Fruit fly (Drosophila melanogaster) Kc167 (cell line): ENCODE data around the gene Got2.

Experiments used
- Myc ChIP-seq: fragments of >200 bp; optimal IDR thresholded peaks from 2 replicates; lab custom pipeline; 2017; ENCODE audit warnings: missing external identifiers
- Sin3A ChIP-seq: fragments of >200 bp; optimal IDR thresholded peaks from 2 replicates; lab custom pipeline; 2018; ENCODE audit warnings: missing external identifiers
- psq ChIP-seq: fragments of >200 bp; optimal IDR thresholded peaks from 2 replicates; lab custom pipeline; 2017; ENCODE audit warnings: missing external identifiers
- ttk ChIP-seq: sonication (Bioruptor generic); optimal IDR thresholded peaks from 2 replicates; lab custom pipeline; 2017; ENCODE audit warnings: missing external identifiers

DNA sequence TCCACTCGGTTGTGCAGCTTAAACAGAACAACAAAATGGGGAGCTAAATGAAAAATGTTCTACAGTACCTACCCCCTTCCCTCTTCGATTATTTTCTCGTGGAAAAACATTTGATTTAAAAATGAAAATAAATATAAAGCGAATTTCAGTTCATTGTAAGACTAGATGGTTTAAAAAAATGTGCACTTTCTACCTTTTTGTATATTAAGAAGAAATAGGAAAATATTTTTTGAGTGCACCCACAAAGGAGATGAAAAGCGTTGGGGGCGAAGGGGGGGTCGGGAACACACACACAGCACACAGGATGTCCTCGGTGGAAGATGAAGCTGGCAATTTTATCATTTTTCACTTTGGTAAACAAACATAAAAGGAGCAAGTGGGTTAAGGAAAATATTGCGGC, 35.3 kb upstream of the Got2 start:
- TF ChIP-seq ttk (lab: Kevin White, UChicago) (no peak), Myc (lab: Kevin White, UChicago) (no peak), psq (lab: Kevin White, UChicago) (no peak), Sin3A (no peak)
